Fruit fly (Drosophila melanogaster) whole organism, embryonic: ENCODE data around the gene Cyp12a4.
A peak's percentile ranks its signal among the peaks of the same experiment; 100 is the strongest.

Experiments
- Antp ChIP-seq: fragments of 200-800 bp; sonication (Bioruptor generic); optimal IDR thresholded peaks from 3 replicates; lab custom pipeline; 2016; ENCODE audit warnings: missing biosample characterization, missing genetic modification characterization
- CG11093 ChIP-seq: fragments of 200-800 bp; sonication (Bioruptor generic); IDR thresholded peaks from 3 replicates; pipeline ENCODE4 v1.3.6; 2022; ENCODE audit warnings: missing biosample characterization, missing genetic modification characterization
- CG11398 ChIP-seq: fragments of 200-800 bp; sonication (Bioruptor generic); optimal IDR thresholded peaks from 2 replicates; lab custom pipeline; 2016; ENCODE audit warnings: missing biosample characterization, missing genetic modification characterization
- CG12236 ChIP-seq: fragments of 200-800 bp; sonication (Bioruptor generic); optimal IDR thresholded peaks from 2 replicates; lab custom pipeline; 2016; ENCODE audit warnings: missing biosample characterization, missing genetic modification characterization
- CG12299 ChIP-seq: fragments of 200-800 bp; sonication (Bioruptor generic); optimal IDR thresholded peaks from 2 replicates; lab custom pipeline; 2018; ENCODE audit warnings: missing biosample characterization, mild to moderate bottlenecking, missing genetic modification characterization
- CG12942 ChIP-seq: fragments of 200-800 bp; sonication (Bioruptor generic); optimal IDR thresholded peaks from 3 replicates; lab custom pipeline; 2016; ENCODE audit warnings: missing biosample characterization, missing genetic modification characterization
- CG13624 ChIP-seq: fragments of 200-800 bp; sonication (Bioruptor generic); optimal IDR thresholded peaks from 2 replicates; lab custom pipeline; 2016; ENCODE audit warnings: missing biosample characterization, missing genetic modification characterization
- CG15073 ChIP-seq: fragments of 200-800 bp; sonication (Bioruptor generic); optimal IDR thresholded peaks from 2 replicates; lab custom pipeline; 2016; ENCODE audit warnings: missing biosample characterization, missing genetic modification characterization
- CG15514 ChIP-seq: fragments of 200-800 bp; sonication (Bioruptor generic); optimal IDR thresholded peaks from 3 replicates; lab custom pipeline; 2017; ENCODE audit warnings: missing biosample characterization, missing genetic modification characterization, mild to moderate bottlenecking, moderate library complexity, missing genetic modification reagents
- CG1603 ChIP-seq: fragments of 200-800 bp; sonication (Bioruptor generic); optimal IDR thresholded peaks from 2 replicates; lab custom pipeline; 2019; ENCODE audit warnings: missing biosample characterization, mild to moderate bottlenecking, missing genetic modification characterization, moderate library complexity
- CG31224 ChIP-seq: fragments of 200-800 bp; sonication (Bioruptor generic); IDR thresholded peaks from 2 replicates; pipeline ENCODE4 v1.3.6; 2022; ENCODE audit warnings: missing biosample characterization, missing genetic modification characterization
- CG32532 ChIP-seq: fragments of 200-800 bp; sonication (Bioruptor generic); IDR thresholded peaks from 2 replicates; pipeline ENCODE4 v1.3.6; 2022; ENCODE audit warnings: missing biosample characterization, missing genetic modification characterization
- CG4617 ChIP-seq: fragments of 200-800 bp; sonication (Bioruptor generic); optimal IDR thresholded peaks from 3 replicates; lab custom pipeline; 2016; ENCODE audit warnings: missing biosample characterization, missing genetic modification characterization, borderline replicate concordance
- CG6689 ChIP-seq: fragments of 200-800 bp; sonication (Bioruptor generic); IDR thresholded peaks from 2 replicates; pipeline ENCODE4 v1.3.6; 2022; ENCODE audit warnings: missing biosample characterization, missing genetic modification characterization
- CG8359 ChIP-seq: fragments of 200-800 bp; sonication (Bioruptor generic); optimal IDR thresholded peaks from 2 replicates; lab custom pipeline; 2017; ENCODE audit warnings: missing biosample characterization, mild to moderate bottlenecking, missing genetic modification characterization, borderline replicate concordance
- CG9437 ChIP-seq: fragments of 200-800 bp; sonication (Bioruptor generic); optimal IDR thresholded peaks from 2 replicates; lab custom pipeline; 2018; ENCODE audit warnings: missing biosample characterization, mild to moderate bottlenecking, missing genetic modification characterization
- CG9876 ChIP-seq: fragments of 200-800 bp; sonication (Bioruptor generic); optimal IDR thresholded peaks from 2 replicates; lab custom pipeline; 2016; ENCODE audit warnings: missing biosample characterization, missing genetic modification characterization
- CoRest ChIP-seq: fragments of 200-800 bp; sonication (Bioruptor generic); optimal IDR thresholded peaks from 3 replicates; lab custom pipeline; 2018; ENCODE audit warnings: missing biosample characterization, mild to moderate bottlenecking, missing genetic modification characterization, moderate library complexity
- Dip2 ChIP-seq: fragments of 200-800 bp; sonication (Bioruptor generic); IDR thresholded peaks from 2 replicates; pipeline ENCODE4 v1.3.6; 2022; ENCODE audit warnings: missing biosample characterization, missing genetic modification characterization
- Dll ChIP-seq: fragments of 200-800 bp; sonication (Bioruptor generic); IDR thresholded peaks from 4 replicates; pipeline ENCODE4 v1.3.6; 2022; ENCODE audit warnings: missing biosample characterization, missing genetic modification characterization; ENCODE audit not compliant: partially characterized antibody
- Hmr ChIP-seq: fragments of 200-800 bp; sonication (Bioruptor generic); optimal IDR thresholded peaks from 3 replicates; lab custom pipeline; 2017; ENCODE audit warnings: mild to moderate bottlenecking, missing biosample characterization, missing genetic modification reagents, missing genetic modification characterization
- Myb ChIP-seq: fragments of 200-800 bp; sonication (Bioruptor generic); optimal IDR thresholded peaks from 2 replicates; lab custom pipeline; 2016; ENCODE audit warnings: missing biosample characterization, missing genetic modification characterization
- Nf-YC ChIP-seq: fragments of 200-800 bp; optimal IDR thresholded peaks from 3 replicates; lab custom pipeline; 2019; ENCODE audit warnings: missing biosample characterization, mild to moderate bottlenecking, missing genetic modification characterization, moderate library complexity
- Rfx ChIP-seq: fragments of 200-800 bp; sonication (Bioruptor generic); IDR thresholded peaks from 2 replicates; pipeline ENCODE4 v1.3.6; 2022; ENCODE audit warnings: missing biosample characterization, missing genetic modification characterization
- Rx ChIP-seq: fragments of 200-800 bp; sonication (Bioruptor generic); IDR thresholded peaks from 2 replicates; pipeline ENCODE4 v1.3.6; 2022; ENCODE audit warnings: missing biosample characterization, missing genetic modification characterization
- Xbp1 ChIP-seq: fragments of 200-800 bp; sonication (Bioruptor generic); optimal IDR thresholded peaks from 3 replicates; lab custom pipeline; 2016; ENCODE audit warnings: missing biosample characterization, mild to moderate bottlenecking, missing genetic modification characterization
- al ChIP-seq: fragments of 200-800 bp; sonication (Bioruptor generic); IDR thresholded peaks from 2 replicates; pipeline ENCODE4 v1.3.6; 2022; ENCODE audit warnings: missing biosample characterization, missing genetic modification characterization
- bab2 ChIP-seq: fragments of 200-800 bp; sonication (Bioruptor generic); optimal IDR thresholded peaks from 2 replicates; lab custom pipeline; 2016; ENCODE audit warnings: missing biosample characterization, missing genetic modification characterization
- dmrt11E ChIP-seq: fragments of 200-800 bp; sonication (Bioruptor generic); optimal IDR thresholded peaks from 3 replicates; lab custom pipeline; 2018; ENCODE audit warnings: missing biosample characterization, mild to moderate bottlenecking, missing genetic modification characterization, moderate library complexity
- dmrt99B ChIP-seq: fragments of 200-800 bp; sonication (Bioruptor generic); optimal IDR thresholded peaks from 2 replicates; lab custom pipeline; 2018; ENCODE audit warnings: missing biosample characterization, mild to moderate bottlenecking, missing genetic modification characterization, moderate library complexity
- fd64A ChIP-seq: fragments of 200-800 bp; sonication (Bioruptor generic); optimal IDR thresholded peaks from 3 replicates; lab custom pipeline; 2018; ENCODE audit warnings: missing biosample characterization, mild to moderate bottlenecking, missing genetic modification characterization
- fu2 ChIP-seq: fragments of 200-800 bp; sonication (Bioruptor generic); optimal IDR thresholded peaks from 2 replicates; lab custom pipeline; 2016; ENCODE audit warnings: missing biosample characterization, missing genetic modification characterization
- hkb ChIP-seq, 2 experiments: fragments of 200-800 bp in 1 of 2; fragments of >200 bp in 1 of 2; sonication (Bioruptor generic) in 1 of 2; IDR thresholded peaks in 1 of 2; optimal IDR thresholded peaks in 1 of 2; 2 replicates each; pipeline versions ENCODE4 v1.3.6 to Lab custom; 2017 to 2022; ENCODE audit warnings: missing biosample characterization in 1 of 2, missing genetic modification characterization in 1 of 2
- jing ChIP-seq: fragments of 200-800 bp; sonication (Bioruptor generic); optimal IDR thresholded peaks from 2 replicates; lab custom pipeline; 2018; ENCODE audit warnings: missing biosample characterization, mild to moderate bottlenecking, missing genetic modification characterization
- ken ChIP-seq: fragments of 200-800 bp; sonication (Bioruptor generic); IDR thresholded peaks from 3 replicates; pipeline ENCODE4 v1.3.6; 2022; ENCODE audit warnings: missing biosample characterization, missing genetic modification characterization
- maf-S ChIP-seq: fragments of 200-800 bp; sonication (Bioruptor generic); optimal IDR thresholded peaks from 2 replicates; lab custom pipeline; 2016; ENCODE audit warnings: missing biosample characterization, missing genetic modification characterization
- nmo ChIP-seq: fragments of 200-800 bp; sonication (Bioruptor generic); optimal IDR thresholded peaks from 2 replicates; lab custom pipeline; 2018; ENCODE audit warnings: missing biosample characterization, mild to moderate bottlenecking, missing genetic modification characterization, moderate library complexity
- oc ChIP-seq: fragments of 200-800 bp; sonication (Bioruptor generic); optimal IDR thresholded peaks from 2 replicates; lab custom pipeline; 2018; ENCODE audit warnings: missing biosample characterization, mild to moderate bottlenecking, missing genetic modification characterization, moderate library complexity
- otp ChIP-seq: fragments of 200-800 bp; sonication (Bioruptor generic); IDR thresholded peaks from 3 replicates; pipeline ENCODE4, ENCODE4 v1.3.6; 2022; ENCODE audit warnings: missing biosample characterization, missing genetic modification characterization
- peb ChIP-seq: fragments of 200-800 bp; sonication (Bioruptor generic); IDR thresholded peaks from 2 replicates; pipeline ENCODE4 v1.3.6; 2022; ENCODE audit warnings: missing biosample characterization, missing genetic modification characterization
- row ChIP-seq: fragments of 200-800 bp; sonication (Bioruptor generic); IDR thresholded peaks from 3 replicates; pipeline ENCODE4 v1.3.6; 2022; ENCODE audit warnings: missing biosample characterization, missing genetic modification characterization
- run ChIP-seq: fragments of 200-800 bp; sonication (Bioruptor generic); optimal IDR thresholded peaks from 3 replicates; lab custom pipeline; 2018; ENCODE audit warnings: missing biosample characterization, mild to moderate bottlenecking, missing genetic modification characterization
- sens ChIP-seq: fragments of 200-800 bp; sonication (Bioruptor generic); peaks from one replicate; lab custom pipeline; 2016; ENCODE audit warnings: missing biosample characterization, missing genetic modification characterization
- slp2 ChIP-seq: fragments of 200-800 bp; sonication (Bioruptor generic); optimal IDR thresholded peaks from 2 replicates; lab custom pipeline; 2016; ENCODE audit warnings: missing biosample characterization, missing genetic modification characterization
- sna ChIP-seq: fragments of 200-800 bp; sonication (Bioruptor generic); IDR thresholded peaks from 2 replicates; pipeline ENCODE4 v1.3.6; 2022; ENCODE audit warnings: missing biosample characterization, missing genetic modification characterization; ENCODE audit not compliant: partially characterized antibody
- so ChIP-seq: fragments of 200-800 bp; sonication (Bioruptor generic); IDR thresholded peaks from 3 replicates; pipeline ENCODE4 v1.3.6; 2022; ENCODE audit warnings: missing biosample characterization, missing genetic modification characterization
- tll ChIP-seq, 2 experiments: fragments of 200-800 bp in 1 of 2; fragments of >200 bp in 1 of 2; sonication (Bioruptor generic) in 1 of 2; optimal IDR thresholded peaks; 2 replicates each; lab custom pipeline; 2017 to 2019; ENCODE audit warnings: missing biosample characterization in 2 of 2, missing genetic modification characterization in 2 of 2, mild to moderate bottlenecking in 1 of 2, moderate library complexity in 1 of 2
- trem ChIP-seq: fragments of 200-800 bp; optimal IDR thresholded peaks from 3 replicates; lab custom pipeline; 2019; ENCODE audit warnings: missing biosample characterization, mild to moderate bottlenecking, missing genetic modification characterization, moderate library complexity
- unpg ChIP-seq: fragments of 200-800 bp; sonication (Bioruptor generic); optimal IDR thresholded peaks from 3 replicates; lab custom pipeline; 2018; ENCODE audit warnings: missing biosample characterization, mild to moderate bottlenecking, missing genetic modification characterization, moderate library complexity
- vvl ChIP-seq: fragments of 200-800 bp; sonication (Bioruptor generic); IDR thresholded peaks from 2 replicates; pipeline ENCODE4 v1.3.6; 2022; ENCODE audit warnings: missing biosample characterization, missing genetic modification characterization
- wor ChIP-seq: fragments of 200-800 bp; sonication (Bioruptor generic); IDR thresholded peaks from 2 replicates; pipeline ENCODE4 v1.3.6; 2022; ENCODE audit warnings: missing biosample characterization, missing genetic modification characterization

Cyp12a4 gene

dm6 chr3R:19105821-19106220, 29.1 kb upstream of the Cyp12a4 start (continued):
- TF ChIP-seq row (GFP tag; lab: Robert Waterston, UW) (peak; percentile 41; the same call in 2 of the 3 replicates), CG8359 (GFP tag; lab: Kevin White, UChicago) (peak; percentile 8), jing (GFP tag; lab: Kevin White, UChicago) (no peak), sna (GFP tag; lab: Robert Waterston, UW) (no peak), Nf-YC (no peak), CG31224 (GFP tag; lab: Robert Waterston, UW) (no peak), run (tag; lab: Kevin White, UChicago) (no peak), vvl (GFP tag; lab: Robert Waterston, UW) (0 out of 2 replicates have a peak, but pooled peaks have one; percentile 35), Rx (GFP tag; lab: Robert Waterston, UW) (no peak), CG4617 (GFP tag; lab: Kevin White, UChicago) (no peak), Rfx (GFP tag; lab: Robert Waterston, UW) (no peak), so (no peak), CG9876 (no peak), Dll (no peak), al (GFP tag; lab: Robert Waterston, UW) (no peak), CG9437 (GFP tag; lab: Kevin White, UChicago) (no peak), CG32532 (GFP tag; lab: Robert Waterston, UW) (no peak), CG15073 (GFP tag; lab: Kevin White, UChicago) (no peak), CG11398 (no peak), CG13624 (GFP tag; lab: Kevin White, UChicago) (no peak), CoRest (peak; percentile 11), otp (peak; percentile 54; the same call in 1 of the 3 replicates), CG12236 (GFP tag; lab: Kevin White, UChicago) (no peak), slp2 (GFP tag; lab: Kevin White, UChicago) (no peak), CG15514 (GFP tag; lab: Kevin White, UChicago) (no peak), maf-S (GFP tag; lab: Kevin White, UChicago) (no peak), Xbp1 (GFP tag; lab: Kevin White, UChicago) (peak; percentile 20), tll (GFP tag; optimal IDR thresholded peaks at IDR 0.05; lab: Kevin White, UChicago) (no peak), wor (GFP tag; lab: Robert Waterston, UW) (no peak), ken (GFP tag; lab: Robert Waterston, UW) (peak; percentile 41; the same call in 1 of the 3 replicates), fu2 (GFP tag; lab: Kevin White, UChicago) (no peak), hkb (optimal IDR thresholded peaks at IDR 0.05; lab: Kevin White, UChicago) (no peak), hkb (GFP tag; IDR thresholded peaks at IDR 0.05; lab: Robert Waterston, UW) (0 out of 2 replicates have a peak, but pooled peaks have one; percentile 23), Myb (no peak), peb (GFP tag; lab: Robert Waterston, UW) (0 out of 2 replicates have a peak, but pooled peaks have one; percentile 28), unpg (GFP tag; lab: Kevin White, UChicago) (peak; percentile 62), CG12299 (tag; lab: Kevin White, UChicago) (no peak), Hmr (GFP tag; lab: Kevin White, UChicago) (no peak), sens (GFP tag; lab: Kevin White, UChicago) (peak; percentile 76), CG6689 (GFP tag; lab: Robert Waterston, UW) (peak; percentile 32; the same call in 1 of the 2 replicates), oc (peak; percentile 3), fd64A (no peak), Antp (GFP tag; lab: Kevin White, UChicago) (no peak), nmo (peak; percentile 4), Dip2 (GFP tag; lab: Robert Waterston, UW) (no peak), CG1603 (tag; lab: Kevin White, UChicago) (peak; percentile 53), dmrt11E (peak; percentile 67), trem (tag; lab: Kevin White, UChicago) (no peak), dmrt99B (tag; lab: Kevin White, UChicago) (peak; percentile 76), bab2 (no peak), CG12942 (no peak), CG11093 (no peak)
